Fruit fly (Drosophila melanogaster) whole organism, embryonic: ENCODE results near the gene Parg.

Experiments
- Atf3 ChIP-seq: fragments of 200-800 bp; sonication (Bioruptor generic); optimal IDR thresholded peaks from 3 replicates; lab custom pipeline; 2016; ENCODE audit warnings: missing biosample characterization, missing genetic modification characterization
- CG12071 ChIP-seq: fragments of 200-800 bp; sonication (Bioruptor generic); optimal IDR thresholded peaks from 3 replicates; lab custom pipeline; 2018; ENCODE audit warnings: missing biosample characterization, mild to moderate bottlenecking, missing genetic modification characterization
- CG12155 ChIP-seq: fragments of 200-800 bp; sonication (Bioruptor generic); optimal IDR thresholded peaks from 3 replicates; lab custom pipeline; 2016; ENCODE audit warnings: missing biosample characterization, missing genetic modification characterization
- CG12219 ChIP-seq: fragments of 200-800 bp; sonication (Bioruptor generic); optimal IDR thresholded peaks from 3 replicates; lab custom pipeline; 2018; ENCODE audit warnings: missing biosample characterization, mild to moderate bottlenecking, missing genetic modification characterization
- CG14441 ChIP-seq: fragments of 200-800 bp; sonication (Bioruptor generic); IDR thresholded peaks from 2 replicates; pipeline ENCODE4 v1.3.6; 2022; ENCODE audit warnings: missing biosample characterization, missing genetic modification characterization
- CG14710 ChIP-seq: fragments of 200-800 bp; sonication (Bioruptor generic); optimal IDR thresholded peaks from 3 replicates; lab custom pipeline; 2019; ENCODE audit warnings: missing biosample characterization, mild to moderate bottlenecking, missing genetic modification characterization, moderate library complexity
- CG16815 ChIP-seq: fragments of 200-800 bp; sonication (Bioruptor generic); optimal IDR thresholded peaks from 3 replicates; lab custom pipeline; 2017; ENCODE audit warnings: missing biosample characterization, mild to moderate bottlenecking, missing genetic modification characterization
- CG1792 ChIP-seq: fragments of 200-800 bp; sonication (Bioruptor generic); optimal IDR thresholded peaks from 2 replicates; lab custom pipeline; 2016; ENCODE audit warnings: missing biosample characterization, missing genetic modification characterization
- CG30403 ChIP-seq: fragments of 200-800 bp; sonication (Bioruptor generic); optimal IDR thresholded peaks from 3 replicates; lab custom pipeline; 2016; ENCODE audit warnings: missing biosample characterization, missing genetic modification characterization
- CG3065 ChIP-seq: fragments of 200-800 bp; sonication (Bioruptor generic); optimal IDR thresholded peaks from 2 replicates; lab custom pipeline; 2016; ENCODE audit warnings: missing biosample characterization, missing genetic modification characterization
- CG31224 ChIP-seq: fragments of 200-800 bp; sonication (Bioruptor generic); IDR thresholded peaks from 2 replicates; pipeline ENCODE4 v1.3.6; 2022; ENCODE audit warnings: missing biosample characterization, missing genetic modification characterization
- CG32772 ChIP-seq: fragments of 200-800 bp; sonication (Bioruptor generic); IDR thresholded peaks from 2 replicates; pipeline ENCODE4 v1.3.6; 2022; ENCODE audit warnings: missing biosample characterization, missing genetic modification characterization
- CG4424 ChIP-seq: fragments of 200-800 bp; sonication (Bioruptor generic); optimal IDR thresholded peaks from 3 replicates; lab custom pipeline; 2016; ENCODE audit warnings: missing biosample characterization, missing genetic modification characterization
- CG5180 ChIP-seq: fragments of 200-800 bp; sonication (Bioruptor generic); optimal IDR thresholded peaks from 3 replicates; lab custom pipeline; 2017; ENCODE audit warnings: missing biosample characterization, missing genetic modification characterization, mild to moderate bottlenecking, moderate library complexity, missing genetic modification reagents
- CG5953 ChIP-seq: fragments of 200-800 bp; sonication (Bioruptor generic); IDR thresholded peaks from 2 replicates; pipeline ENCODE4 v1.3.6; 2022; ENCODE audit warnings: missing biosample characterization, missing genetic modification characterization
- CG6272 ChIP-seq: fragments of 200-800 bp; sonication (Bioruptor generic); IDR thresholded peaks from 2 replicates; pipeline ENCODE4 v1.3.6; 2022; ENCODE audit warnings: missing biosample characterization, missing genetic modification characterization
- CG6791 ChIP-seq: fragments of 200-800 bp; sonication (Bioruptor generic); IDR thresholded peaks from 3 replicates; pipeline ENCODE4 v1.3.6; 2022; ENCODE audit warnings: missing biosample characterization, missing genetic modification characterization; ENCODE audit not compliant: partially characterized antibody
- CG8089 ChIP-seq: fragments of 200-800 bp; sonication (Bioruptor generic); optimal IDR thresholded peaks from 3 replicates; lab custom pipeline; 2016; ENCODE audit warnings: missing biosample characterization, missing genetic modification characterization
- CG9727 ChIP-seq: fragments of 200-800 bp; sonication (Bioruptor generic); optimal IDR thresholded peaks from 3 replicates; lab custom pipeline; 2017; ENCODE audit warnings: missing biosample characterization, mild to moderate bottlenecking, missing genetic modification characterization
- CG9932 ChIP-seq: fragments of 200-800 bp; sonication (Bioruptor generic); IDR thresholded peaks from 2 replicates; pipeline ENCODE4 v1.3.6; 2022; ENCODE audit warnings: missing biosample characterization, missing genetic modification characterization
- CrebB ChIP-seq: fragments of 200-800 bp; sonication (Bioruptor generic); optimal IDR thresholded peaks from 3 replicates; lab custom pipeline; 2018; ENCODE audit warnings: missing biosample characterization, mild to moderate bottlenecking, missing genetic modification characterization
- Fer2 ChIP-seq: fragments of 200-800 bp; sonication (Bioruptor generic); optimal IDR thresholded peaks from 2 replicates; lab custom pipeline; 2018; ENCODE audit warnings: missing biosample characterization, mild to moderate bottlenecking, missing genetic modification characterization, moderate library complexity
- Lhr ChIP-seq: fragments of 200-800 bp; sonication (Bioruptor generic); optimal IDR thresholded peaks from 3 replicates; lab custom pipeline; 2017; ENCODE audit warnings: mild to moderate bottlenecking, missing biosample characterization, missing genetic modification reagents, missing genetic modification characterization
- Lim3 ChIP-seq: fragments of 200-800 bp; sonication (Bioruptor generic); IDR thresholded peaks from 2 replicates; pipeline ENCODE4 v1.3.6; 2022; ENCODE audit warnings: missing biosample characterization, missing genetic modification characterization
- Lpt ChIP-seq: fragments of >200 bp; optimal IDR thresholded peaks from 2 replicates; lab custom pipeline; 2018; ENCODE audit warnings: missing biosample characterization, missing genetic modification characterization
- Max ChIP-seq: fragments of 200-800 bp; sonication (Bioruptor generic); optimal IDR thresholded peaks from 2 replicates; lab custom pipeline; 2016; ENCODE audit warnings: missing biosample characterization, mild to moderate bottlenecking, missing genetic modification characterization
- Myb ChIP-seq: fragments of 200-800 bp; sonication (Bioruptor generic); optimal IDR thresholded peaks from 2 replicates; lab custom pipeline; 2016; ENCODE audit warnings: missing biosample characterization, missing genetic modification characterization
- Neu2 ChIP-seq: fragments of 200-800 bp; sonication (Bioruptor generic); optimal IDR thresholded peaks from 3 replicates; lab custom pipeline; 2016; ENCODE audit warnings: missing biosample characterization, missing genetic modification characterization, borderline replicate concordance
- Nf-YC ChIP-seq: fragments of 200-800 bp; optimal IDR thresholded peaks from 3 replicates; lab custom pipeline; 2019; ENCODE audit warnings: missing biosample characterization, mild to moderate bottlenecking, missing genetic modification characterization, moderate library complexity
- Sin3A ChIP-seq: fragments of >200 bp; optimal IDR thresholded peaks from 2 replicates; lab custom pipeline; 2018
- Stat92E ChIP-seq, 3 experiments: fragments of >200 bp in 2 of 3; fragments of 200-800 bp in 1 of 3; sonication (Bioruptor generic) in 1 of 3; optimal IDR thresholded peaks; 2 replicates each; lab custom pipeline; 2017 to 2019; ENCODE audit warnings: missing biosample characterization in 3 of 3, missing genetic modification characterization in 3 of 3, mild to moderate bottlenecking in 1 of 3, moderate library complexity in 1 of 3
- Tbp ChIP-seq: fragments of >200 bp; optimal IDR thresholded peaks from 2 replicates; lab custom pipeline; 2018; ENCODE audit warnings: missing biosample characterization, missing genetic modification characterization
- Xrp1 ChIP-seq: fragments of 200-800 bp; sonication (Bioruptor generic); IDR thresholded peaks from 2 replicates; pipeline ENCODE4 v1.3.6; 2022; ENCODE audit warnings: missing biosample characterization, missing genetic modification characterization
- bab2 ChIP-seq: fragments of 200-800 bp; sonication (Bioruptor generic); optimal IDR thresholded peaks from 2 replicates; lab custom pipeline; 2016; ENCODE audit warnings: missing biosample characterization, missing genetic modification characterization
- danr ChIP-seq: fragments of 200-800 bp; sonication (Bioruptor generic); IDR thresholded peaks from 2 replicates; pipeline ENCODE4 v1.3.6; 2022; ENCODE audit warnings: missing biosample characterization, missing genetic modification characterization
- dati ChIP-seq: fragments of 200-800 bp; sonication (Bioruptor generic); IDR thresholded peaks from 2 replicates; pipeline ENCODE4 v1.3.6; 2022; ENCODE audit warnings: missing biosample characterization, missing genetic modification characterization
- fd102C ChIP-seq: fragments of 200-800 bp; sonication (Bioruptor generic); optimal IDR thresholded peaks from 2 replicates; lab custom pipeline; 2018; ENCODE audit warnings: missing biosample characterization, mild to moderate bottlenecking, missing genetic modification characterization, moderate library complexity
- fu2 ChIP-seq: fragments of 200-800 bp; sonication (Bioruptor generic); optimal IDR thresholded peaks from 2 replicates; lab custom pipeline; 2016; ENCODE audit warnings: missing biosample characterization, missing genetic modification characterization
- ind ChIP-seq: fragments of 200-800 bp; sonication (Bioruptor generic); optimal IDR thresholded peaks from 3 replicates; lab custom pipeline; 2016; ENCODE audit warnings: missing biosample characterization, missing genetic modification characterization
- lmd ChIP-seq: fragments of 200-800 bp; sonication (Bioruptor generic); IDR thresholded peaks from 2 replicates; pipeline ENCODE4 v1.3.6; 2022; ENCODE audit warnings: missing biosample characterization, missing genetic modification characterization
- mirr ChIP-seq: fragments of 200-800 bp; sonication (Bioruptor generic); optimal IDR thresholded peaks from 3 replicates; lab custom pipeline; 2018; ENCODE audit warnings: missing biosample characterization, mild to moderate bottlenecking, missing genetic modification characterization
- pb ChIP-seq: fragments of 200-800 bp; sonication (Bioruptor generic); optimal IDR thresholded peaks from 3 replicates; lab custom pipeline; 2016; ENCODE audit warnings: missing biosample characterization, missing genetic modification characterization
- peb ChIP-seq: fragments of 200-800 bp; sonication (Bioruptor generic); IDR thresholded peaks from 2 replicates; pipeline ENCODE4 v1.3.6; 2022; ENCODE audit warnings: missing biosample characterization, missing genetic modification characterization
- pum ChIP-seq: fragments of 200-800 bp; sonication (Bioruptor generic); optimal IDR thresholded peaks from 2 replicates; lab custom pipeline; 2016; ENCODE audit warnings: missing biosample characterization, missing genetic modification characterization
- ro ChIP-seq: fragments of 200-800 bp; sonication (Bioruptor generic); IDR thresholded peaks from 2 replicates; pipeline ENCODE4 v1.3.6; 2022; ENCODE audit warnings: missing biosample characterization, missing genetic modification characterization
- sisA ChIP-seq: fragments of 200-800 bp; sonication (Bioruptor generic); IDR thresholded peaks from 2 replicates; pipeline ENCODE4 v1.3.6; 2022; ENCODE audit warnings: missing biosample characterization, missing genetic modification characterization
- slbo ChIP-seq: fragments of 200-800 bp; sonication (Bioruptor generic); IDR thresholded peaks from 2 replicates; pipeline ENCODE4 v1.3.6; 2022; ENCODE audit warnings: missing biosample characterization, missing genetic modification characterization
- tll ChIP-seq, 2 experiments: fragments of 200-800 bp in 1 of 2; fragments of >200 bp in 1 of 2; sonication (Bioruptor generic) in 1 of 2; optimal IDR thresholded peaks; 2 replicates each; lab custom pipeline; 2017 to 2019; ENCODE audit warnings: missing biosample characterization in 2 of 2, missing genetic modification characterization in 2 of 2, mild to moderate bottlenecking in 1 of 2, moderate library complexity in 1 of 2
- trem ChIP-seq: fragments of 200-800 bp; optimal IDR thresholded peaks from 3 replicates; lab custom pipeline; 2019; ENCODE audit warnings: missing biosample characterization, mild to moderate bottlenecking, missing genetic modification characterization, moderate library complexity
- wek ChIP-seq: fragments of 200-800 bp; sonication (Bioruptor generic); optimal IDR thresholded peaks from 3 replicates; lab custom pipeline; 2018; ENCODE audit warnings: missing biosample characterization, mild to moderate bottlenecking, missing genetic modification characterization, moderate library complexity
- z ChIP-seq: fragments of 200-800 bp; sonication (Bioruptor generic); IDR thresholded peaks from 3 replicates; pipeline ENCODE4 v1.3.6; 2022; ENCODE audit warnings: missing biosample characterization, missing genetic modification characterization
- zfh1 ChIP-seq: fragments of 200-800 bp; sonication (Bioruptor generic); IDR thresholded peaks from 3 replicates; pipeline ENCODE4 v1.3.6; 2022; ENCODE audit warnings: missing biosample characterization, missing genetic modification characterization

The Parg gene

DNA sequence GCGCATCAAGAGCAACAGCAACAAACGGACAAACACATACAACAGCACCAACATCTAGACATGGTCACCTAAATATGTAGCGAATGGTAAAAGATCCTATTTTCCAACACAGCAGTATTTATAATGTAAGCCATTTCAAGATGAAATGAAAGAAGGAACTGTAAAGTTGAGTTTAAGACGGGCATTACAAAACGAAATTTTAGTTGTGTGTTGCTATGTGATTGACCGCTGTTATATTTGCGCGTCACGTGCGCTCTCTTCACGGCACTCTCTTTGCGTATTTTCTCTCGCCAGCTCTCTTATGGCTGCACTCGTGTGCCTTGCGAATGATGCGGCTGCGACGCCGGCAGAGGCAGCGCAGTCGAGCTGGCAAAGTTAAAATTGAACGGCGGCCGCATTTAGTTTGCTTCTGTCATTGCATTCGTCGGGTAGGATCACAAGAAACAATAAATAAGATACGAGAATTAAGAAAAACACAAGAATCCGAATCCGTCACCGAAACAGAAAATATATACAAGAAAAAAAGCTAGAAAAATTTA, 16.6 kb upstream of the Parg start (continued):
- no peak for TF ChIP-seq tll (GFP tag; optimal IDR thresholded peaks at IDR 0.05; lab: Kevin White, UChicago)
- no peak for TF ChIP-seq dati
- TF ChIP-seq CG5180 (GFP tag; lab: Kevin White, UChicago), result no peak
- no peak for TF ChIP-seq Stat92E (GFP tag; optimal IDR thresholded peaks at IDR 0.05; lab: Kevin White, UChicago)
- TF ChIP-seq CG16815 (GFP tag; lab: Kevin White, UChicago), result peak; percentile 47
- peak; percentile 36; the same call in 1 of the 2 replicates for TF ChIP-seq CG6272 (GFP tag; lab: Robert Waterston, UW)
- no peak for TF ChIP-seq sisA (GFP tag; lab: Robert Waterston, UW)
- TF ChIP-seq CG1792, result no peak
- TF ChIP-seq CG32772 (GFP tag; lab: Robert Waterston, UW), result peak; percentile 37; the same call in 1 of the 2 replicates
- no peak for TF ChIP-seq z (GFP tag; lab: Robert Waterston, UW)
- TF ChIP-seq CG12071 (GFP tag; lab: Kevin White, UChicago), result peak; percentile 70
- TF ChIP-seq ind (GFP tag; lab: Kevin White, UChicago), result peak; percentile 58
- peak; percentile 65 for TF ChIP-seq pb (GFP tag; lab: Kevin White, UChicago)
- TF ChIP-seq Atf3, result no peak
- peak; percentile 64 for TF ChIP-seq CG4424 (GFP tag; lab: Kevin White, UChicago)
- TF ChIP-seq CG3065 (GFP tag; lab: Kevin White, UChicago), result no peak
- peak; percentile 78; the same call in 2 of the 3 replicates for TF ChIP-seq zfh1 (GFP tag; lab: Robert Waterston, UW)
- TF ChIP-seq CG5953 (GFP tag; lab: Robert Waterston, UW), result peak; percentile 64; the same call in 1 of the 2 replicates
- TF ChIP-seq Fer2 (tag; lab: Kevin White, UChicago), result no peak
- no peak for TF ChIP-seq Lpt
- no peak for TF ChIP-seq danr (GFP tag; lab: Robert Waterston, UW)
- TF ChIP-seq CG14441, result peak; percentile 67
- no peak for TF ChIP-seq fd102C (GFP tag; lab: Kevin White, UChicago)
- TF ChIP-seq CG31224, result no peak
- no peak for TF ChIP-seq Nf-YC (tag; lab: Kevin White, UChicago)
- no peak for TF ChIP-seq mirr (GFP tag; lab: Kevin White, UChicago)
- peak; percentile 16 for TF ChIP-seq CG12155 (GFP tag; lab: Kevin White, UChicago)
- peak; percentile 64 for TF ChIP-seq bab2
- no peak for TF ChIP-seq ro (GFP tag; lab: Robert Waterston, UW)
- peak; percentile 31 for TF ChIP-seq CrebB (tag; lab: Kevin White, UChicago)
- TF ChIP-seq slbo, result peak; percentile 50
- peak; percentile 42 for TF ChIP-seq CG14710 (tag; lab: Kevin White, UChicago)
- TF ChIP-seq wek, result no peak
- TF ChIP-seq pum (GFP tag; lab: Kevin White, UChicago), result peak; percentile 65
- TF ChIP-seq Xrp1, result peak; percentile 85
- peak; percentile 50 for TF ChIP-seq CG9727 (GFP tag; lab: Kevin White, UChicago)
- TF ChIP-seq CG9932 (GFP tag; lab: Robert Waterston, UW), result peak; percentile 36
- TF ChIP-seq trem (tag; lab: Kevin White, UChicago), result peak; percentile 23
- no peak for TF ChIP-seq Sin3A
- peak; percentile 70 for TF ChIP-seq CG12219 (GFP tag; lab: Kevin White, UChicago)
- TF ChIP-seq peb (GFP tag; lab: Robert Waterston, UW), result 0 out of 2 replicates have a peak, but pooled peaks have one; percentile 43
- TF ChIP-seq Myb (GFP tag; lab: Kevin White, UChicago), result peak; percentile 40
- TF ChIP-seq Max (GFP tag; lab: Kevin White, UChicago), result peak; percentile 45
- peak; percentile 42 for TF ChIP-seq CG8089 (GFP tag; lab: Kevin White, UChicago)
- peak; percentile 33 for TF ChIP-seq fu2 (GFP tag; lab: Kevin White, UChicago)
- no peak for TF ChIP-seq Tbp
- peak; percentile 74 for TF ChIP-seq CG30403 (GFP tag; lab: Kevin White, UChicago)
- TF ChIP-seq CG6791 (GFP tag; lab: Robert Waterston, UW), result no peak
- TF ChIP-seq Lhr (GFP tag; lab: Kevin White, UChicago), result peak; percentile 27
- TF ChIP-seq Lim3, result no peak
- no peak for TF ChIP-seq Neu2 (GFP tag; lab: Kevin White, UChicago)
- peak; percentile 59 for TF ChIP-seq lmd (GFP tag; lab: Robert Waterston, UW)
